Fruit fly (Drosophila melanogaster) whole organism, embryonic: ENCODE data around the gene eIF4G2.
A peak's percentile ranks its signal among the peaks of the same experiment; 100 is the strongest.

Experiments used
- Bteb2 ChIP-seq: fragments of 200-800 bp; sonication (Bioruptor generic); optimal IDR thresholded peaks from 2 replicates; lab custom pipeline; 2016; ENCODE audit warnings: missing biosample characterization, missing genetic modification characterization
- CG12219 ChIP-seq: fragments of 200-800 bp; sonication (Bioruptor generic); optimal IDR thresholded peaks from 3 replicates; lab custom pipeline; 2018; ENCODE audit warnings: missing biosample characterization, mild to moderate bottlenecking, missing genetic modification characterization
- CG14050 ChIP-seq: fragments of 200-800 bp; sonication (Bioruptor generic); IDR thresholded peaks from 3 replicates; pipeline ENCODE4 v1.3.6; 2022; ENCODE audit warnings: missing biosample characterization, missing genetic modification characterization
- CG14860 ChIP-seq: fragments of 200-800 bp; sonication (Bioruptor generic); IDR thresholded peaks from 3 replicates; pipeline ENCODE4 v1.3.6; 2022; ENCODE audit warnings: missing biosample characterization, missing genetic modification characterization; ENCODE audit not compliant: partially characterized antibody
- CG1647 ChIP-seq: fragments of 200-800 bp; sonication (Bioruptor generic); optimal IDR thresholded peaks from 3 replicates; lab custom pipeline; 2016; ENCODE audit warnings: missing biosample characterization, missing genetic modification characterization
- CG16813 ChIP-seq: fragments of 200-800 bp; sonication (Bioruptor generic); IDR thresholded peaks from 3 replicates; pipeline ENCODE4 v1.3.6; 2022; ENCODE audit warnings: missing biosample characterization, missing genetic modification characterization; ENCODE audit not compliant: partially characterized antibody
- CG18599 ChIP-seq: fragments of 200-800 bp; sonication (Bioruptor generic); optimal IDR thresholded peaks from 3 replicates; lab custom pipeline; 2017; ENCODE audit warnings: missing biosample characterization, missing genetic modification characterization, mild to moderate bottlenecking, moderate library complexity, missing genetic modification reagents
- CG2712 ChIP-seq: fragments of 200-800 bp; optimal IDR thresholded peaks from 3 replicates; lab custom pipeline; 2019; ENCODE audit warnings: missing biosample characterization, mild to moderate bottlenecking, missing genetic modification characterization, moderate library complexity
- CG3838 ChIP-seq: fragments of 200-800 bp; sonication (Bioruptor generic); optimal IDR thresholded peaks from 3 replicates; lab custom pipeline; 2016; ENCODE audit warnings: missing biosample characterization, missing genetic modification characterization
- CG43689 ChIP-seq: fragments of 200-800 bp; sonication (Bioruptor generic); IDR thresholded peaks from 2 replicates; pipeline ENCODE4 v1.3.6; 2022; ENCODE audit warnings: missing biosample characterization, missing genetic modification characterization
- CG5180 ChIP-seq: fragments of 200-800 bp; sonication (Bioruptor generic); optimal IDR thresholded peaks from 3 replicates; lab custom pipeline; 2017; ENCODE audit warnings: missing biosample characterization, missing genetic modification characterization, mild to moderate bottlenecking, moderate library complexity, missing genetic modification reagents
- CG7372 ChIP-seq: fragments of 200-800 bp; sonication (Bioruptor generic); IDR thresholded peaks from 2 replicates; pipeline ENCODE4 v1.3.6; 2022; ENCODE audit warnings: missing biosample characterization, missing genetic modification characterization
- CG7928 ChIP-seq: fragments of 200-800 bp; sonication (Bioruptor generic); optimal IDR thresholded peaks from 2 replicates; lab custom pipeline; 2017; ENCODE audit warnings: missing biosample characterization, mild to moderate bottlenecking, missing genetic modification characterization
- CTCF ChIP-seq: fragments of 200-800 bp; sonication (Bioruptor generic); optimal IDR thresholded peaks from 2 replicates; lab custom pipeline; 2017; ENCODE audit warnings: missing biosample characterization, mild to moderate bottlenecking, missing genetic modification characterization, moderate library complexity
- D ChIP-seq, 2 experiments: fragments of 200-800 bp in 1 of 2; fragments of >200 bp in 1 of 2; sonication (Bioruptor generic) in 1 of 2; optimal IDR thresholded peaks; 2 replicates in 1 of 2; 3 replicates in 1 of 2; lab custom pipeline; 2017; ENCODE audit warnings: mild to moderate bottlenecking in 1 of 2, missing biosample characterization in 1 of 2, missing genetic modification characterization in 1 of 2, missing genetic modification reagents in 1 of 2
- D19A ChIP-seq: fragments of 200-800 bp; optimal IDR thresholded peaks from 3 replicates; lab custom pipeline; 2019; ENCODE audit warnings: missing biosample characterization, mild to moderate bottlenecking, missing genetic modification characterization, moderate library complexity
- Dbx ChIP-seq: fragments of 200-800 bp; sonication (Bioruptor generic); IDR thresholded peaks from 3 replicates; pipeline ENCODE4 v1.3.6; 2022; ENCODE audit warnings: missing biosample characterization, missing genetic modification characterization
- Dfd ChIP-seq, 2 experiments: fragments of >200 bp; optimal IDR thresholded peaks; 2 replicates each; lab custom pipeline; 2017; ENCODE audit warnings: missing biosample characterization in 2 of 2, missing genetic modification characterization in 2 of 2
- Dip3 ChIP-seq: fragments of 200-800 bp; sonication (Bioruptor generic); optimal IDR thresholded peaks from 3 replicates; lab custom pipeline; 2016; ENCODE audit warnings: missing biosample characterization, missing genetic modification characterization
- Dref ChIP-seq: fragments of 200-800 bp; sonication (Bioruptor generic); IDR thresholded peaks from 2 replicates; pipeline ENCODE4 v1.3.6; 2022; ENCODE audit warnings: missing biosample characterization, missing genetic modification characterization
- Drgx ChIP-seq: fragments of 200-800 bp; sonication (Bioruptor generic); IDR thresholded peaks from 2 replicates; pipeline ENCODE4 v1.3.6; 2022; ENCODE audit warnings: missing biosample characterization, missing genetic modification characterization
- HLHmδ ChIP-seq: fragments of 200-800 bp; sonication (Bioruptor generic); optimal IDR thresholded peaks from 2 replicates; lab custom pipeline; 2018; ENCODE audit warnings: missing biosample characterization, mild to moderate bottlenecking, missing genetic modification characterization, moderate library complexity
- HmgZ ChIP-seq: fragments of 200-800 bp; sonication (Bioruptor generic); optimal IDR thresholded peaks from 2 replicates; lab custom pipeline; 2018; ENCODE audit warnings: missing biosample characterization, mild to moderate bottlenecking, missing genetic modification characterization
- Jarid2 ChIP-seq: fragments of 200-800 bp; sonication (Bioruptor generic); optimal IDR thresholded peaks from 3 replicates; lab custom pipeline; 2017; ENCODE audit warnings: mild to moderate bottlenecking, missing biosample characterization, missing genetic modification reagents, missing genetic modification characterization
- Lpt ChIP-seq: fragments of >200 bp; optimal IDR thresholded peaks from 2 replicates; lab custom pipeline; 2018; ENCODE audit warnings: missing biosample characterization, missing genetic modification characterization
- PHDP ChIP-seq: fragments of 200-800 bp; sonication (Bioruptor generic); optimal IDR thresholded peaks from 3 replicates; lab custom pipeline; 2018; ENCODE audit warnings: missing biosample characterization, mild to moderate bottlenecking, missing genetic modification characterization, moderate library complexity
- Ravus ChIP-seq: fragments of 200-800 bp; sonication (Bioruptor generic); IDR thresholded peaks from 2 replicates; pipeline ENCODE4 v1.3.6; 2022; ENCODE audit warnings: missing biosample characterization, missing genetic modification characterization
- Rfx ChIP-seq: fragments of 200-800 bp; sonication (Bioruptor generic); IDR thresholded peaks from 2 replicates; pipeline ENCODE4 v1.3.6; 2022; ENCODE audit warnings: missing biosample characterization, missing genetic modification characterization
- Spps ChIP-seq: fragments of 200-800 bp; sonication (Bioruptor generic); optimal IDR thresholded peaks from 2 replicates; lab custom pipeline; 2018; ENCODE audit warnings: missing biosample characterization, mild to moderate bottlenecking, missing genetic modification characterization
- Tbp ChIP-seq: fragments of >200 bp; optimal IDR thresholded peaks from 2 replicates; lab custom pipeline; 2018; ENCODE audit warnings: missing biosample characterization, missing genetic modification characterization
- YL-1 ChIP-seq: fragments of 200-800 bp; sonication (Bioruptor generic); optimal IDR thresholded peaks from 3 replicates; lab custom pipeline; 2017; ENCODE audit warnings: missing biosample characterization, mild to moderate bottlenecking, missing genetic modification characterization
- ap ChIP-seq: fragments of 200-800 bp; sonication (Bioruptor generic); IDR thresholded peaks from 2 replicates; pipeline ENCODE4 v1.3.6; 2022; ENCODE audit warnings: missing biosample characterization, missing genetic modification characterization
- bigmax ChIP-seq: fragments of 200-800 bp; sonication (Bioruptor generic); optimal IDR thresholded peaks from 2 replicates; lab custom pipeline; 2018; ENCODE audit warnings: missing biosample characterization, mild to moderate bottlenecking, missing genetic modification characterization
- br ChIP-seq: fragments of >200 bp; optimal IDR thresholded peaks from 2 replicates; lab custom pipeline; 2017
- bsh ChIP-seq, 2 experiments: fragments of 200-800 bp; sonication (Bioruptor generic); optimal IDR thresholded peaks; 2 replicates each; lab custom pipeline; 2017 to 2018; ENCODE audit warnings: mild to moderate bottlenecking in 2 of 2, missing biosample characterization in 2 of 2, missing genetic modification characterization in 2 of 2, moderate library complexity in 1 of 2
- crol ChIP-seq: fragments of 200-800 bp; sonication (Bioruptor generic); IDR thresholded peaks from 2 replicates; pipeline ENCODE4 v1.3.6; 2022; ENCODE audit warnings: missing biosample characterization, missing genetic modification characterization
- dpn ChIP-seq, 2 experiments: fragments of 200-800 bp; sonication (Bioruptor generic); optimal IDR thresholded peaks; 3 replicates each; lab custom pipeline; 2016; ENCODE audit warnings: missing biosample characterization in 2 of 2, missing genetic modification characterization in 2 of 2
- ems ChIP-seq: fragments of 200-800 bp; sonication (Bioruptor generic); optimal IDR thresholded peaks from 3 replicates; lab custom pipeline; 2016; ENCODE audit warnings: missing biosample characterization, missing genetic modification characterization
- fd3F ChIP-seq: fragments of 200-800 bp; sonication (Bioruptor generic); optimal IDR thresholded peaks from 2 replicates; lab custom pipeline; 2018; ENCODE audit warnings: missing biosample characterization, mild to moderate bottlenecking, missing genetic modification characterization, moderate library complexity
- jigr1 ChIP-seq: fragments of 200-800 bp; sonication (Bioruptor generic); IDR thresholded peaks from 3 replicates; pipeline ENCODE4 v1.3.6; 2022; ENCODE audit warnings: missing biosample characterization, missing genetic modification characterization
- lov ChIP-seq, 2 experiments: fragments of 200-800 bp in 1 of 2; fragments of >200 bp in 1 of 2; sonication (Bioruptor generic) in 1 of 2; IDR thresholded peaks in 1 of 2; optimal IDR thresholded peaks in 1 of 2; 2 replicates in 1 of 2; 3 replicates in 1 of 2; pipeline versions ENCODE4 v1.3.6 to Lab custom; 2017 to 2022; ENCODE audit warnings: missing biosample characterization in 1 of 2, missing genetic modification characterization in 1 of 2
- mld ChIP-seq: fragments of 200-800 bp; sonication (Bioruptor generic); IDR thresholded peaks from 3 replicates; pipeline ENCODE4 v1.3.6; 2022; ENCODE audit warnings: missing biosample characterization, missing genetic modification characterization; ENCODE audit not compliant: partially characterized antibody
- pita ChIP-seq: fragments of 200-800 bp; sonication (Bioruptor generic); optimal IDR thresholded peaks from 2 replicates; lab custom pipeline; 2017; ENCODE audit warnings: missing biosample characterization, mild to moderate bottlenecking, missing genetic modification characterization
- repo ChIP-seq: fragments of 200-800 bp; sonication (Bioruptor generic); optimal IDR thresholded peaks from 2 replicates; lab custom pipeline; 2016; ENCODE audit warnings: missing biosample characterization, missing genetic modification characterization
- ro ChIP-seq: fragments of 200-800 bp; sonication (Bioruptor generic); IDR thresholded peaks from 2 replicates; pipeline ENCODE4 v1.3.6; 2022; ENCODE audit warnings: missing biosample characterization, missing genetic modification characterization
- sd ChIP-seq: fragments of 200-800 bp; sonication (Bioruptor generic); optimal IDR thresholded peaks from 3 replicates; lab custom pipeline; 2018; ENCODE audit warnings: missing biosample characterization, mild to moderate bottlenecking, missing genetic modification characterization, moderate library complexity
- shn ChIP-seq: fragments of 200-800 bp; sonication (Bioruptor generic); optimal IDR thresholded peaks from 3 replicates; lab custom pipeline; 2016; ENCODE audit warnings: missing biosample characterization, missing genetic modification characterization
- so ChIP-seq: fragments of 200-800 bp; sonication (Bioruptor generic); IDR thresholded peaks from 3 replicates; pipeline ENCODE4 v1.3.6; 2022; ENCODE audit warnings: missing biosample characterization, missing genetic modification characterization
- unpg ChIP-seq: fragments of 200-800 bp; sonication (Bioruptor generic); optimal IDR thresholded peaks from 3 replicates; lab custom pipeline; 2018; ENCODE audit warnings: missing biosample characterization, mild to moderate bottlenecking, missing genetic modification characterization, moderate library complexity
- zen ChIP-seq: fragments of 200-800 bp; sonication (Bioruptor generic); optimal IDR thresholded peaks from 3 replicates; lab custom pipeline; 2018; ENCODE audit warnings: missing biosample characterization, mild to moderate bottlenecking, missing genetic modification characterization, moderate library complexity
- zfh2 ChIP-seq: fragments of 200-800 bp; sonication (Bioruptor generic); optimal IDR thresholded peaks from 2 replicates; lab custom pipeline; 2016; ENCODE audit warnings: missing biosample characterization, missing genetic modification characterization

Gene eIF4G2

dm6 chr3R:23820290-23820689 lies 1.3 kb upstream of the eIF4G2 start (continued):
- TF ChIP-seq mld, result no peak
- peak; percentile 39 for TF ChIP-seq unpg
- TF ChIP-seq dpn (GFP tag; optimal IDR thresholded peaks at IDR 0.05; lab: Kevin White, UChicago), result peak in 1 of 2 experiments; percentile 51
- no peak for TF ChIP-seq Ravus (GFP tag; lab: Robert Waterston, UW)
- no peak for TF ChIP-seq CG14050 (GFP tag; lab: Robert Waterston, UW)
- TF ChIP-seq Drgx (GFP tag; lab: Robert Waterston, UW), result 0 out of 2 replicates have a peak, but pooled peaks have one; percentile 8
- no peak for TF ChIP-seq fd3F (GFP tag; lab: Kevin White, UChicago)
- peak; percentile 90 for TF ChIP-seq sd (tag; lab: Kevin White, UChicago)
- no peak for TF ChIP-seq Lpt (GFP tag; lab: Kevin White, UChicago)
- TF ChIP-seq Dbx, result peak; percentile 78
- TF ChIP-seq crol (GFP tag; lab: Robert Waterston, UW), result no peak
- peak; percentile 27 for TF ChIP-seq zen
- no peak for TF ChIP-seq repo (GFP tag; lab: Kevin White, UChicago)
- no peak for TF ChIP-seq Tbp (GFP tag; lab: Kevin White, UChicago)
- TF ChIP-seq Spps (tag; lab: Kevin White, UChicago), result no peak
- no peak for TF ChIP-seq ro (GFP tag; lab: Robert Waterston, UW)
- TF ChIP-seq bsh (GFP tag; optimal IDR thresholded peaks at IDR 0.05; lab: Kevin White, UChicago), result peak in 1 of 2 experiments; percentile 21
- TF ChIP-seq pita (GFP tag; lab: Kevin White, UChicago), result no peak
- TF ChIP-seq Dip3 (GFP tag; lab: Kevin White, UChicago), result no peak
- TF ChIP-seq Jarid2, result peak; percentile 52
- TF ChIP-seq Dfd (GFP tag; optimal IDR thresholded peaks at IDR 0.05; lab: Kevin White, UChicago), result no peak
- no peak for TF ChIP-seq jigr1 (GFP tag; lab: Robert Waterston, UW)
- no peak for TF ChIP-seq CG43689 (GFP tag; lab: Robert Waterston, UW)
- no peak for TF ChIP-seq CG7372 (GFP tag; lab: Robert Waterston, UW)
- no peak for TF ChIP-seq CG5180
- TF ChIP-seq PHDP, result peak; percentile 16
- no peak for TF ChIP-seq br
- no peak for TF ChIP-seq lov (optimal IDR thresholded peaks at IDR 0.05; lab: Kevin White, UChicago)
- TF ChIP-seq lov (GFP tag; IDR thresholded peaks at IDR 0.05; lab: Robert Waterston, UW), result no peak
- no peak for TF ChIP-seq CG3838 (GFP tag; lab: Kevin White, UChicago)
- TF ChIP-seq HmgZ (tag; lab: Kevin White, UChicago), result peak; percentile 12
- TF ChIP-seq HLHmδ (GFP tag; lab: Kevin White, UChicago), result no peak
- TF ChIP-seq zfh2, result peak; percentile 30
- TF ChIP-seq bigmax (GFP tag; lab: Kevin White, UChicago), result no peak
- TF ChIP-seq Bteb2 (GFP tag; lab: Kevin White, UChicago), result no peak
- peak; percentile 29; the same call in 1 of the 2 replicates for TF ChIP-seq Dref (GFP tag; lab: Robert Waterston, UW)
- TF ChIP-seq so (GFP tag; lab: Robert Waterston, UW), result 0 out of 3 replicates have a peak, but pooled peaks have one; percentile 27
- TF ChIP-seq YL-1 (GFP tag; lab: Kevin White, UChicago), result no peak
- TF ChIP-seq Rfx, result peak; percentile 65
- peak; percentile 12 for TF ChIP-seq D19A (tag; lab: Kevin White, UChicago)
- TF ChIP-seq D (optimal IDR thresholded peaks at IDR 0.05; lab: Kevin White, UChicago), result no peak
- TF ChIP-seq D (GFP tag; optimal IDR thresholded peaks at IDR 0.05; lab: Kevin White, UChicago), result no peak
- no peak; the same call in 2 of the 3 replicates for TF ChIP-seq CG16813 (GFP tag; lab: Robert Waterston, UW)
- TF ChIP-seq ems (GFP tag; lab: Kevin White, UChicago), result no peak
- TF ChIP-seq ap (GFP tag; lab: Robert Waterston, UW), result no peak
- no peak for TF ChIP-seq shn
- peak; percentile 52 for TF ChIP-seq CG2712 (tag; lab: Kevin White, UChicago)
- TF ChIP-seq CG1647 (GFP tag; lab: Kevin White, UChicago), result peak; percentile 29
- no peak for TF ChIP-seq CG7928
- no peak for TF ChIP-seq CG12219 (GFP tag; lab: Kevin White, UChicago)
- TF ChIP-seq CG14860 (GFP tag; lab: Robert Waterston, UW), result no peak
- TF ChIP-seq CTCF (GFP tag; lab: Kevin White, UChicago), result peak; percentile 9
- TF ChIP-seq CG18599 (GFP tag; lab: Kevin White, UChicago), result peak; percentile 32
